Worm (Caenorhabditis elegans): ENCODE results near the gene C27F2.10.

Gene C27F2.10

ce11 chrIII:5025136-5025629 lies 38.5 kb upstream of the C27F2.10 start (continued):
- TF ChIP-seq lir-1 (GFP tag; conservative IDR thresholded peaks at IDR 0.05) (peak; percentile 55; the same call in 1 of the 2 replicates), bed-1 (GFP tag; IDR thresholded peaks at IDR 0.05) (no peak), fkh-3 (tag; optimal IDR thresholded peaks at IDR 0.05) (no peak), attf-3 (GFP tag; conservative IDR thresholded peaks at IDR 0.05) (peak; percentile 16; the same call in 1 of the 2 replicates), ZK185.1 (tag; optimal IDR thresholded peaks at IDR 0.05; ENCODE audit: poor library complexity, severe bottlenecking) (no peak), K12H6.12 (tag; optimal IDR thresholded peaks at IDR 0.05) (no peak), F23B12.7 (tag; optimal IDR thresholded peaks at IDR 0.05; ENCODE audit: insufficient read depth) (no peak), ccch-3 (GFP tag; optimal IDR thresholded peaks at IDR 0.05) (no peak), nfyb-1 (GFP tag; IDR thresholded peaks at IDR 0.05) (0 out of 2 replicates have a peak, but pooled peaks have one; percentile 65), F10E7.11 (tag; optimal IDR thresholded peaks at IDR 0.05) (no peak), nhr-120 (GFP tag; IDR thresholded peaks at IDR 0.05) (0 out of 2 replicates have a peak, but pooled peaks have one; percentile 4), B0336.3 (GFP tag; IDR thresholded peaks at IDR 0.05) (no peak; the same call in none of the 2 replicates), lin-40 (tag; optimal IDR thresholded peaks at IDR 0.05) (peak; percentile 28), tbx-9 (tag; optimal IDR thresholded peaks at IDR 0.05; ENCODE audit: borderline replicate concordance) (peak; percentile 63), pbrm-1 (GFP tag; IDR thresholded peaks at IDR 0.05) (peak; percentile 45; the same call in 1 of the 2 replicates), lag-1 (GFP tag; IDR thresholded peaks at IDR 0.05) (no peak), rec-8 (tag; optimal IDR thresholded peaks at IDR 0.05) (no peak), attf-5 (GFP tag; optimal IDR thresholded peaks at IDR 0.05) (no peak), ztf-18 (tag; optimal IDR thresholded peaks at IDR 0.05) (no peak), hlh-26 (GFP tag; conservative IDR thresholded peaks at IDR 0.05) (no peak), repo-1 (tag; optimal IDR thresholded peaks at IDR 0.05) (peak; percentile 62), xnd-1 (tag; optimal IDR thresholded peaks at IDR 0.05) (no peak), attf-6 (GFP tag; IDR thresholded peaks at IDR 0.05) (no peak), ceh-79 (tag; optimal IDR thresholded peaks at IDR 0.05) (no peak), snpc-4 (GFP tag; optimal IDR thresholded peaks at IDR 0.05) (no peak), snpc-4 (tag; optimal IDR thresholded peaks at IDR 0.05) (peak in 2 of 4 experiments; percentile 26 to 43), die-1 (tag; optimal IDR thresholded peaks at IDR 0.05) (peak; percentile 23), F39B2.1 (GFP tag; IDR thresholded peaks at IDR 0.05) (0 out of 2 replicates have a peak, but pooled peaks have one; percentile 58), F57C9.4 (tag; optimal IDR thresholded peaks at IDR 0.05) (no peak), hlh-12 (tag; optimal IDR thresholded peaks at IDR 0.05) (no peak), ama-1 (optimal IDR thresholded peaks at IDR 0.05) (peak; percentile 90), ama-1 (GFP tag; optimal IDR thresholded peaks at IDR 0.05) (peak in 1 of 2 experiments; percentile 39), ztf-6 (GFP tag; IDR thresholded peaks at IDR 0.05) (no peak), Y53G8AR.9 (GFP tag; conservative IDR thresholded peaks at IDR 0.05) (0 out of 2 replicates have a peak, but pooled peaks have one; percentile 75), nhr-90 (tag; optimal IDR thresholded peaks at IDR 0.05) (peak; percentile 45), aptf-3 (GFP tag; IDR thresholded peaks at IDR 0.05) (no peak), snpc-1.1 (tag; optimal IDR thresholded peaks at IDR 0.05; ENCODE audit: insufficient read depth) (no peak), ztf-22 (GFP tag; optimal IDR thresholded peaks at IDR 0.05) (no peak), atf-7 (tag; optimal IDR thresholded peaks at IDR 0.05) (peak; percentile 27), gei-17 (GFP tag; optimal IDR thresholded peaks at IDR 0.05) (peak; percentile 7), mcd-1 (GFP tag; IDR thresholded peaks at IDR 0.05) (peak; percentile 50; the same call in 1 of the 2 replicates), B0035.1 (tag; optimal IDR thresholded peaks at IDR 0.05) (peak; percentile 68), cebp-1 (GFP tag; IDR thresholded peaks at IDR 0.05) (no peak), cebp-1 (tag; optimal IDR thresholded peaks at IDR 0.05) (peak; percentile 49), ceh-100 (GFP tag; IDR thresholded peaks at IDR 0.05) (no peak; the same call in 1 of the 2 replicates), ceh-40 (GFP tag; IDR thresholded peaks at IDR 0.05) (0 out of 2 replicates have a peak, but pooled peaks have one; percentile 16), lsy-27 (tag; optimal IDR thresholded peaks at IDR 0.05; ENCODE audit: borderline replicate concordance, insufficient read depth) (no peak), hsf-1 (GFP tag; IDR thresholded peaks at IDR 0.05) (no peak; the same call in 1 of the 2 replicates)
